Worm (Caenorhabditis elegans) whole organism, L4 larva: ENCODE data around the gene T28A8.3.
"Not testable (repeated sequence)": the region's sequence is repeated elsewhere in the genome, so short reads cannot be mapped to it uniquely, and the experiment has no call there.

ENCODE experiments used
- D1046.2 ChIP-seq: fragments of 200-800 bp; sonication (Bioruptor generic); IDR thresholded peaks from 2 replicates; pipeline ENCODE4 v1.3.6; 2022; ENCODE audit warnings: missing genetic modification characterization, missing compliant biosample characterization
- F26F4.8 ChIP-seq: fragments of 200-800 bp; sonication (Bioruptor generic); conservative IDR thresholded peaks from 2 replicates; pipeline ENCODE4 v1.3.6; 2022; ENCODE audit warnings: missing genetic modification characterization, missing compliant biosample characterization
- aha-1 ChIP-seq: fragments of 150-350 bp; peaks from one replicate; lab custom pipeline; 2014; ENCODE audit warnings: missing biosample characterization, missing genetic modification characterization
- ama-1 ChIP-seq: fragments of 150-350 bp; optimal IDR thresholded peaks from 2 replicates; lab custom pipeline; 2014; ENCODE audit warnings: inconsistent platforms, mixed read lengths
- attf-4 ChIP-seq: sonication (generic microtip); optimal IDR thresholded peaks from 3 replicates; lab custom pipeline; 2017; ENCODE audit warnings: missing biosample characterization, missing genetic modification characterization
- ceh-28 ChIP-seq: fragments of 150-350 bp; optimal IDR thresholded peaks from 2 replicates; lab custom pipeline; 2014; ENCODE audit warnings: missing biosample characterization, missing genetic modification reagents, missing genetic modification characterization
- ces-1 ChIP-seq: fragments of 150-350 bp; sonication (generic microtip); optimal IDR thresholded peaks from 4 replicates; lab custom pipeline; 2014; ENCODE audit warnings: missing biosample characterization, missing genetic modification reagents, missing genetic modification characterization
- daf-12 ChIP-seq: fragments of 150-350 bp; optimal IDR thresholded peaks from 2 replicates; lab custom pipeline; 2014; ENCODE audit warnings: missing biosample characterization, missing genetic modification reagents, missing genetic modification characterization
- daf-19 ChIP-seq: fragments of 200-800 bp; sonication (Bioruptor generic); conservative IDR thresholded peaks from 2 replicates; pipeline ENCODE4 v1.3.6; 2022; ENCODE audit warnings: missing genetic modification characterization, missing compliant biosample characterization
- dmd-9 ChIP-seq: fragments of 200-800 bp; sonication (Bioruptor generic); IDR thresholded peaks from 2 replicates; pipeline ENCODE4 v1.3.6; 2022; ENCODE audit warnings: missing genetic modification reagents, missing genetic modification characterization, missing compliant biosample characterization
- duxl-1 ChIP-seq: sonication (generic microtip); optimal IDR thresholded peaks from 2 replicates; lab custom pipeline; 2016; ENCODE audit warnings: mild to moderate bottlenecking, missing genetic modification characterization, moderate library complexity, missing compliant biosample characterization; ENCODE audit not compliant: poor library complexity
- dve-1 ChIP-seq: sonication (generic microtip); optimal IDR thresholded peaks from 2 replicates; lab custom pipeline; 2017; ENCODE audit warnings: antibody characterized with exemption, mild to moderate bottlenecking, missing genetic modification characterization, missing compliant biosample characterization; ENCODE audit not compliant: insufficient read depth
- fkh-10 ChIP-seq: fragments of 150-350 bp; optimal IDR thresholded peaks from 2 replicates; lab custom pipeline; 2014; ENCODE audit warnings: missing biosample characterization, missing genetic modification reagents, missing genetic modification characterization
- hlh-11 ChIP-seq: fragments of 200-800 bp; sonication (Bioruptor generic); optimal IDR thresholded peaks from 2 replicates; lab custom pipeline; 2018; ENCODE audit warnings: mild to moderate bottlenecking, missing genetic modification characterization, missing compliant biosample characterization
- lim-7 ChIP-seq: fragments of 200-800 bp; sonication (Bioruptor generic); IDR thresholded peaks from 2 replicates; pipeline ENCODE4 v1.3.6; 2022; ENCODE audit warnings: missing genetic modification characterization, missing compliant biosample characterization
- lir-3 ChIP-seq: sonication (generic microtip); optimal IDR thresholded peaks from 2 replicates; lab custom pipeline; 2016; ENCODE audit warnings: mild to moderate bottlenecking, missing genetic modification characterization, missing compliant biosample characterization
- lsy-2 ChIP-seq, 2 experiments: fragments of 150-350 bp in 1 of 2; sonication (generic microtip) in 1 of 2; optimal IDR thresholded peaks; 2 replicates each; lab custom pipeline; 2014 to 2017; ENCODE audit warnings: missing biosample characterization in 2 of 2, missing genetic modification characterization in 2 of 2
- madf-9 ChIP-seq: fragments of 200-800 bp; sonication (Bioruptor generic); conservative IDR thresholded peaks from 2 replicates; pipeline ENCODE4 v1.3.6; 2022; ENCODE audit warnings: missing genetic modification reagents, missing genetic modification characterization, missing compliant biosample characterization
- nhr-10 ChIP-seq: fragments of 150-350 bp; optimal IDR thresholded peaks from 2 replicates; lab custom pipeline; 2014; ENCODE audit warnings: missing biosample characterization, missing genetic modification characterization
- nhr-11 ChIP-seq: fragments of 150-350 bp; optimal IDR thresholded peaks from 2 replicates; lab custom pipeline; 2014; ENCODE audit warnings: missing biosample characterization, missing genetic modification characterization
- nhr-25 ChIP-seq: sonication (generic microtip); optimal IDR thresholded peaks from 2 replicates; lab custom pipeline; 2017; ENCODE audit warnings: missing genetic modification characterization, mild to moderate bottlenecking, missing compliant biosample characterization, antibody characterized with exemption, moderate library complexity, borderline replicate concordance; ENCODE audit not compliant: insufficient read depth
- nhr-42 ChIP-seq: fragments of 200-800 bp; sonication (Bioruptor generic); IDR thresholded peaks from 2 replicates; pipeline ENCODE4 v1.3.6; 2022; ENCODE audit warnings: missing genetic modification characterization, missing compliant biosample characterization
- nhr-48 ChIP-seq: sonication (generic microtip); optimal IDR thresholded peaks from 2 replicates; lab custom pipeline; 2016; ENCODE audit warnings: mild to moderate bottlenecking, missing genetic modification characterization, missing compliant biosample characterization
- nhr-6 ChIP-seq: fragments of 150-350 bp; optimal IDR thresholded peaks from 2 replicates; lab custom pipeline; 2014; ENCODE audit warnings: missing biosample characterization, missing genetic modification characterization
- pha-4 ChIP-seq, 2 experiments: fragments of 150-350 bp in 1 of 2; fragments of 200-800 bp in 1 of 2; sonication (Bioruptor generic) in 1 of 2; IDR thresholded peaks in 1 of 2; optimal IDR thresholded peaks in 1 of 2; 2 replicates each; pipeline versions ENCODE4 v1.3.6 to Lab custom; 2014 to 2022; ENCODE audit warnings: missing genetic modification characterization in 2 of 2, missing genetic modification reagents in 2 of 2, missing biosample characterization in 1 of 2, missing compliant biosample characterization in 1 of 2
- php-3 ChIP-seq: fragments of 200-800 bp; sonication (Bioruptor generic); IDR thresholded peaks from 2 replicates; pipeline ENCODE4 v1.3.6; 2022; ENCODE audit warnings: missing genetic modification reagents, missing genetic modification characterization, missing compliant biosample characterization
- pqm-1 ChIP-seq: sonication (generic microtip); optimal IDR thresholded peaks from 2 replicates; lab custom pipeline; 2017; ENCODE audit warnings: missing biosample characterization, missing genetic modification characterization
- rbr-2 ChIP-seq: sonication (generic microtip); optimal IDR thresholded peaks from 2 replicates; lab custom pipeline; 2016; ENCODE audit warnings: missing genotype, missing genetic modification characterization, missing compliant biosample characterization
- set-16 ChIP-seq: fragments of 200-800 bp; sonication (Bioruptor generic); IDR thresholded peaks from 2 replicates; pipeline ENCODE4 v1.3.6; 2022; ENCODE audit warnings: missing genetic modification reagents, missing genetic modification characterization, missing compliant biosample characterization
- vab-7 ChIP-seq: fragments of 200-800 bp; sonication (Bioruptor generic); IDR thresholded peaks from 2 replicates; pipeline ENCODE4 v1.3.6; 2022; ENCODE audit warnings: missing genetic modification reagents, missing genetic modification characterization, missing compliant biosample characterization
- zag-1 ChIP-seq: fragments of 150-350 bp; optimal IDR thresholded peaks from 2 replicates; lab custom pipeline; 2014; ENCODE audit warnings: missing biosample characterization, missing genetic modification characterization
- zip-2 ChIP-seq: fragments of 150-350 bp; optimal IDR thresholded peaks from 2 replicates; lab custom pipeline; 2014; ENCODE audit warnings: missing biosample characterization, missing genetic modification characterization

Gene T28A8.3

ce11 chrIII:13476682-13477081 is 29.1 kb upstream of the T28A8.3 start, which contains the start of gene T27E9.6:
Gene T27E9.6 (minus strand): TSS chrIII:13476782.
- TF ChIP-seq aha-1 (tag; lab: Kevin White, UChicago) (peak; percentile 43), dmd-9 (no peak), zag-1 (tag; lab: Kevin White, UChicago) (no peak)

ce11 chrIII:13484024-13484423 is 21.8 kb upstream of the T28A8.3 start, which contains the start of gene acc-4:
Gene acc-4 (minus strand): TSS chrIII:13484124.
- TF ChIP-seq fkh-10 (GFP tag; lab: Kevin White, UChicago) (no peak), nhr-25 (tag; lab: Kevin White, UChicago) (no peak)
- TF ChIP-seq, all 104 proteins: peak for 0

DNA sequence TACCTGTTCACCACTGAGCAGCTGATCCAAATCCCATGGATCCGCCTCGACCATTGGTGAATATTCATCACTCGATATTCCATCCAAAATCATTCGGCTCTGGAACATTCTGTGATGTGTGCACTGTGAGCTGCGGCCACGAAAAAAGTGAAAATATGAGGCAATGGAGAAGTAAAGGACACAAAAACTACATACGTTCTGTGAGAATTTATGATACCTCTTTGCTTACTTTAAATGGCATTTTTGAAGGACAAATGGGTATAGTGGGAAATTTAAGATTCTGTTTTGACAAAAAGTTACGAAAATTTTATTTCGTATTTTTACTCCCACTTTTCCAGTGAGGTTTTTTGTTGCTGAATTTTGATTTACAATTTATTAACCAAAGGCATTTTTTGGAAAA is 13.4 kb upstream of the T28A8.3 start, which contains the start of gene twk-40:
twk-40 (minus strand) TSS at position 101 of the 400 bp plus-strand sequence.
- no peak for TF ChIP-seq php-3
- no peak for TF ChIP-seq daf-19 (GFP tag; lab: Robert Waterston, UW)
- no peak for TF ChIP-seq nhr-42 (GFP tag; lab: Robert Waterston, UW)
- no peak for TF ChIP-seq D1046.2 (GFP tag; lab: Robert Waterston, UW)
- no peak for TF ChIP-seq nhr-48 (tag; lab: Kevin White, UChicago)
- no peak for TF ChIP-seq nhr-10 (tag; lab: Kevin White, UChicago)
- no peak for TF ChIP-seq daf-12 (tag; lab: Kevin White, UChicago)
- no peak for TF ChIP-seq nhr-11 (tag; lab: Kevin White, UChicago)

- TF ChIP-seq ama-1 (lab: Kevin White, UChicago) (no peak), vab-7 (no peak), pha-4 (GFP tag; IDR thresholded peaks at IDR 0.05; lab: Robert Waterston, UW) (no peak), pha-4 (tag; optimal IDR thresholded peaks at IDR 0.05; lab: Kevin White, UChicago) (no peak), F26F4.8 (no peak), madf-9 (GFP tag; lab: Robert Waterston, UW) (no peak), set-16 (GFP tag; lab: Robert Waterston, UW) (no peak), ceh-28 (tag; lab: Kevin White, UChicago) (no peak), zip-2 (tag; lab: Kevin White, UChicago) (no peak), ces-1 (GFP tag; lab: Kevin White, UChicago) (no peak), lir-3 (tag; lab: Kevin White, UChicago) (no peak), lim-7 (GFP tag; lab: Robert Waterston, UW) (no peak), lsy-2 (tag; optimal IDR thresholded peaks at IDR 0.05; lab: Kevin White, UChicago) (no peak), rbr-2 (tag; lab: Kevin White, UChicago) (no peak), hlh-11 (no peak), nhr-25 (tag; lab: Kevin White, UChicago) (no peak), attf-4 (no peak), nhr-48 (tag; lab: Kevin White, UChicago) (no peak), duxl-1 (tag; lab: Kevin White, UChicago) (no peak), dve-1 (tag; lab: Kevin White, UChicago) (no peak), pqm-1 (tag; lab: Kevin White, UChicago) (no peak)
These were observed 10.2 kb upstream of the T28A8.3 start, which contains the start of gene T28A8.2 for ce11 chrIII:13495571-13495970. Gene T28A8.2 (minus strand): TSS chrIII:13495671.

DNA sequence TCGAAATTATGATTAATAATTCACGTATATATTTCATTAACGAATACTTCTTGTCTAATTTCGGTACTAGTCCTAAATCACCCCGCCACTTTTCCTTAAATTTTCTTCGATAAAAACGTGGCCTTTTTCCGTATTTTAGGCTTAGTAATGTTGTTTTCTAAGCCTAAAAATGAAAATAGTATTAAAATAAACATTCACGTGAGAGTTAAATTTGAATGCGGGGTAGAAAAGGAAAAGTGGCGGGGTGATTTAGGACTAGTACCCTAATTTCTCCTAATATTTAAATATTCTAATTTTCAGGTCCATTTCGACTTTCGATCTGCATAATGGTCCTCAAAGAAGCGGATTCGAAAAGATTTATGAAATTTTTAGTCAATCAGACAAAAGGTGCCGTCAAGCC is 6.9 kb upstream of the T28A8.3 start, which contains the start of gene T28A8.6:
T28A8.6 (plus strand) TSS at position 301 of the 400 bp plus-strand sequence.
- TF ChIP-seq vab-7; nhr-6 (tag; lab: Kevin White, UChicago); set-16 (GFP tag; lab: Robert Waterston, UW): not testable (repeated sequence)
